Fruit fly (Drosophila melanogaster) whole organism, prepupa: ENCODE measurements around the gene Dhc93AB.

Experiments used
- CG10631 ChIP-seq: fragments of 200-800 bp; sonication (Bioruptor generic); optimal IDR thresholded peaks from 2 replicates; lab custom pipeline; 2016; ENCODE audit warnings: missing biosample characterization, missing genetic modification characterization
- CG10669 ChIP-seq: fragments of 200-800 bp; sonication (Bioruptor generic); optimal IDR thresholded peaks from 3 replicates; lab custom pipeline; 2018; ENCODE audit warnings: missing biosample characterization, mild to moderate bottlenecking, missing genetic modification characterization, moderate library complexity
- CG11294 ChIP-seq: fragments of 200-800 bp; sonication (Bioruptor generic); IDR thresholded peaks from 2 replicates; pipeline ENCODE4 v1.3.6; 2022; ENCODE audit warnings: missing biosample characterization, missing genetic modification characterization
- CG11762 ChIP-seq: fragments of 200-800 bp; sonication (Bioruptor generic); optimal IDR thresholded peaks from 3 replicates; lab custom pipeline; 2016; ENCODE audit warnings: missing biosample characterization, missing genetic modification characterization; ENCODE audit not compliant: insufficient read depth
- CG11902 ChIP-seq: fragments of 200-800 bp; sonication (Bioruptor generic); optimal IDR thresholded peaks from 3 replicates; lab custom pipeline; 2016; ENCODE audit warnings: missing biosample characterization, missing genetic modification characterization
- CG15336 ChIP-seq: fragments of 200-800 bp; sonication (Bioruptor generic); IDR thresholded peaks from 2 replicates; pipeline ENCODE4 v1.3.6; 2022; ENCODE audit warnings: missing biosample characterization, missing genetic modification characterization
- CG16779 ChIP-seq: fragments of 200-800 bp; sonication (Bioruptor generic); optimal IDR thresholded peaks from 3 replicates; lab custom pipeline; 2017; ENCODE audit warnings: missing biosample characterization, mild to moderate bottlenecking, missing genetic modification characterization
- CG3032 ChIP-seq: fragments of 200-800 bp; optimal IDR thresholded peaks from 2 replicates; lab custom pipeline; 2019; ENCODE audit warnings: missing biosample characterization, mild to moderate bottlenecking, missing genetic modification characterization, moderate library complexity
- CG31627 ChIP-seq: fragments of 200-800 bp; sonication (Bioruptor generic); optimal IDR thresholded peaks from 3 replicates; lab custom pipeline; 2016; ENCODE audit warnings: missing biosample characterization, missing genetic modification characterization
- CG32006 ChIP-seq: fragments of 200-800 bp; sonication (Bioruptor generic); optimal IDR thresholded peaks from 3 replicates; lab custom pipeline; 2017; ENCODE audit warnings: missing biosample characterization, mild to moderate bottlenecking, missing genetic modification characterization
- CG3919 ChIP-seq: fragments of 200-800 bp; sonication (Bioruptor generic); optimal IDR thresholded peaks from 3 replicates; lab custom pipeline; 2016; ENCODE audit warnings: missing biosample characterization, missing genetic modification characterization
- CG4318 ChIP-seq: fragments of 200-800 bp; sonication (Bioruptor generic); optimal IDR thresholded peaks from 3 replicates; lab custom pipeline; 2017; ENCODE audit warnings: missing biosample characterization, mild to moderate bottlenecking, missing genetic modification characterization
- CG6163 ChIP-seq: fragments of 200-800 bp; sonication (Bioruptor generic); IDR thresholded peaks from 3 replicates; pipeline ENCODE4 v1.3.6; 2022; ENCODE audit warnings: missing biosample characterization, missing genetic modification characterization
- CG6276 ChIP-seq: fragments of 200-800 bp; sonication (Bioruptor generic); optimal IDR thresholded peaks from 2 replicates; lab custom pipeline; 2017; ENCODE audit warnings: missing biosample characterization, mild to moderate bottlenecking, missing genetic modification characterization
- CG6808 ChIP-seq: fragments of 200-800 bp; sonication (Bioruptor generic); optimal IDR thresholded peaks from 3 replicates; lab custom pipeline; 2017; ENCODE audit warnings: missing biosample characterization, missing genetic modification characterization, mild to moderate bottlenecking, moderate library complexity, missing genetic modification reagents
- CG6854 ChIP-seq: fragments of 200-800 bp; sonication (Bioruptor generic); optimal IDR thresholded peaks from 2 replicates; lab custom pipeline; 2017; ENCODE audit warnings: missing biosample characterization, mild to moderate bottlenecking, missing genetic modification characterization
- CG7368 ChIP-seq: fragments of 200-800 bp; sonication (Bioruptor generic); optimal IDR thresholded peaks from 3 replicates; lab custom pipeline; 2016; ENCODE audit warnings: missing biosample characterization, missing genetic modification characterization
- CG8119 ChIP-seq: fragments of 200-800 bp; sonication (Bioruptor generic); IDR thresholded peaks from 3 replicates; pipeline ENCODE4 v1.3.6; 2022; ENCODE audit warnings: missing biosample characterization, missing genetic modification characterization
- CG8319 ChIP-seq: fragments of 200-800 bp; sonication (Bioruptor generic); optimal IDR thresholded peaks from 3 replicates; lab custom pipeline; 2016; ENCODE audit warnings: missing biosample characterization, missing genetic modification characterization
- CG8632 ChIP-seq: fragments of 200-800 bp; sonication (Bioruptor generic); optimal IDR thresholded peaks from 3 replicates; lab custom pipeline; 2016; ENCODE audit warnings: missing biosample characterization, missing genetic modification characterization
- Eip78C ChIP-seq: fragments of 200-800 bp; sonication (Bioruptor generic); peaks from one replicate; lab custom pipeline; 2016; ENCODE audit warnings: missing biosample characterization, missing genetic modification characterization
- Gug ChIP-seq: fragments of 200-800 bp; sonication (Bioruptor generic); IDR thresholded peaks from 2 replicates; pipeline ENCODE4 v1.3.6; 2022; ENCODE audit warnings: missing biosample characterization, missing genetic modification characterization
- Hr38 ChIP-seq: sonication (Bioruptor generic); optimal IDR thresholded peaks from 2 replicates; lab custom pipeline; 2016; ENCODE audit warnings: missing biosample characterization, missing genetic modification characterization
- Hr39 ChIP-seq: fragments of 200-800 bp; sonication (Bioruptor generic); optimal IDR thresholded peaks from 2 replicates; lab custom pipeline; 2016; ENCODE audit warnings: missing biosample characterization, missing genetic modification characterization
- Hr4 ChIP-seq: fragments of 200-800 bp; sonication (Bioruptor generic); optimal IDR thresholded peaks from 3 replicates; lab custom pipeline; 2016; ENCODE audit warnings: missing biosample characterization, missing genetic modification characterization
- Lpt ChIP-seq: fragments of 200-800 bp; sonication (Bioruptor generic); optimal IDR thresholded peaks from 3 replicates; lab custom pipeline; 2016; ENCODE audit warnings: missing biosample characterization, missing genetic modification characterization
- Sox102F ChIP-seq: fragments of 200-800 bp; sonication (Bioruptor generic); optimal IDR thresholded peaks from 2 replicates; lab custom pipeline; 2016; ENCODE audit warnings: missing biosample characterization, mild to moderate bottlenecking, missing genetic modification characterization
- Sox15 ChIP-seq: fragments of 200-800 bp; sonication (Bioruptor generic); optimal IDR thresholded peaks from 3 replicates; lab custom pipeline; 2016; ENCODE audit warnings: missing biosample characterization, missing genetic modification characterization
- achi ChIP-seq: fragments of 200-800 bp; sonication (Bioruptor generic); optimal IDR thresholded peaks from 3 replicates; lab custom pipeline; 2016; ENCODE audit warnings: missing biosample characterization, missing genetic modification characterization
- cyc ChIP-seq: fragments of 200-800 bp; sonication (Bioruptor generic); optimal IDR thresholded peaks from 3 replicates; lab custom pipeline; 2016; ENCODE audit warnings: missing biosample characterization, missing genetic modification characterization
- dac ChIP-seq: fragments of 200-800 bp; sonication (Bioruptor generic); optimal IDR thresholded peaks from 2 replicates; lab custom pipeline; 2017; ENCODE audit warnings: missing biosample characterization, mild to moderate bottlenecking, missing genetic modification characterization
- dsx ChIP-seq: fragments of 200-800 bp; optimal IDR thresholded peaks from 3 replicates; lab custom pipeline; 2019; ENCODE audit warnings: missing biosample characterization, mild to moderate bottlenecking, missing genetic modification characterization, moderate library complexity; ENCODE audit not compliant: poor library complexity, severe bottlenecking
- fd59A ChIP-seq: fragments of 200-800 bp; sonication (Bioruptor generic); optimal IDR thresholded peaks from 2 replicates; lab custom pipeline; 2017; ENCODE audit warnings: missing biosample characterization, mild to moderate bottlenecking, missing genetic modification characterization, missing genetic modification reagents
- fd85E ChIP-seq: fragments of 200-800 bp; sonication (Bioruptor generic); optimal IDR thresholded peaks from 3 replicates; lab custom pipeline; 2016; ENCODE audit warnings: missing biosample characterization, missing genetic modification characterization
- fkh ChIP-seq: fragments of 200-800 bp; sonication (Bioruptor generic); optimal IDR thresholded peaks from 3 replicates; lab custom pipeline; 2017; ENCODE audit warnings: missing biosample characterization, mild to moderate bottlenecking, missing genetic modification characterization, moderate library complexity
- lz ChIP-seq: fragments of 200-800 bp; sonication (Bioruptor generic); optimal IDR thresholded peaks from 3 replicates; lab custom pipeline; 2016; ENCODE audit warnings: missing biosample characterization, missing genetic modification characterization
- salr ChIP-seq, 2 experiments: fragments of 200-800 bp; sonication (Bioruptor generic); optimal IDR thresholded peaks; 3 replicates each; lab custom pipeline; 2016 to 2018; ENCODE audit warnings: missing biosample characterization in 2 of 2, missing genetic modification characterization in 2 of 2, mild to moderate bottlenecking in 1 of 2
- ss ChIP-seq, 2 experiments: fragments of 200-800 bp; sonication (Bioruptor generic); optimal IDR thresholded peaks; 2 replicates in 1 of 2; 3 replicates in 1 of 2; lab custom pipeline; 2017 to 2018; ENCODE audit warnings: mild to moderate bottlenecking in 2 of 2, missing biosample characterization in 2 of 2, missing genetic modification characterization in 2 of 2, moderate library complexity in 1 of 2
- svp ChIP-seq: fragments of 200-800 bp; sonication (Bioruptor generic); peaks from one replicate; lab custom pipeline; 2016; ENCODE audit warnings: missing biosample characterization, missing genetic modification characterization
- topi ChIP-seq: fragments of 200-800 bp; sonication (Bioruptor generic); optimal IDR thresholded peaks from 3 replicates; lab custom pipeline; 2016; ENCODE audit warnings: missing biosample characterization, missing genetic modification characterization
- vri ChIP-seq: fragments of 200-800 bp; sonication (Bioruptor generic); optimal IDR thresholded peaks from 3 replicates; lab custom pipeline; 2016; ENCODE audit warnings: missing biosample characterization, mild to moderate bottlenecking, missing genetic modification characterization

The Dhc93AB gene

dm6 chr3R:21089416-21089815 lies 47.1 kb upstream of the Dhc93AB start (continued):
- TF ChIP-seq cyc (no peak), CG6276 (GFP tag; lab: Kevin White, UChicago) (no peak), CG6808 (GFP tag; lab: Kevin White, UChicago) (peak; percentile 23), Hr38 (GFP tag; lab: Kevin White, UChicago) (no peak), fkh (no peak), CG8632 (no peak), salr (GFP tag; optimal IDR thresholded peaks at IDR 0.05; lab: Kevin White, UChicago) (peak in 1 of 2 experiments; percentile 30), CG11902 (no peak), Sox102F (no peak), lz (GFP tag; lab: Kevin White, UChicago) (peak; percentile 3), Hr4 (GFP tag; lab: Kevin White, UChicago) (no peak), ss (GFP tag; optimal IDR thresholded peaks at IDR 0.05; lab: Kevin White, UChicago) (peak in 1 of 2 experiments; percentile 57), CG11294 (no peak), vri (GFP tag; lab: Kevin White, UChicago) (peak; percentile 18), CG3032 (no peak), Eip78C (GFP tag; lab: Kevin White, UChicago) (peak; percentile 87), dac (GFP tag; lab: Kevin White, UChicago) (no peak), CG16779 (tag; lab: Kevin White, UChicago) (no peak), CG8319 (GFP tag; lab: Kevin White, UChicago) (peak; percentile 3), Lpt (GFP tag; lab: Kevin White, UChicago) (no peak), CG4318 (GFP tag; lab: Kevin White, UChicago) (no peak), CG32006 (no peak), topi (GFP tag; lab: Kevin White, UChicago) (peak; percentile 51), CG10669 (GFP tag; lab: Kevin White, UChicago) (peak; percentile 52), CG6163 (peak; percentile 72), Hr39 (no peak), CG11762 (GFP tag; lab: Kevin White, UChicago) (no peak), Sox15 (GFP tag; lab: Kevin White, UChicago) (no peak), fd59A (GFP tag; lab: Kevin White, UChicago) (peak; percentile 35), CG10631 (GFP tag; lab: Kevin White, UChicago) (no peak), CG8119 (GFP tag; lab: Robert Waterston, UW) (no peak), CG7368 (GFP tag; lab: Kevin White, UChicago) (peak; percentile 58)

dm6 chr3R:21084979-21085378 lies 42.7 kb upstream of the Dhc93AB start:
- TF ChIP-seq svp, result peak; percentile 81
- TF ChIP-seq topi (GFP tag; lab: Kevin White, UChicago), result no peak

- TF ChIP-seq fkh (peak; percentile 56), CG3032 (no peak), vri (GFP tag; lab: Kevin White, UChicago) (peak; percentile 63)
- TF ChIP-seq, all 60 proteins: peak for 2
Measured at dm6 chr3R:21080876-21081586, 38.7 kb upstream of the Dhc93AB start, which contains the start of gene HHEX. HHEX (minus strand) TSS chr3R:21080926.

dm6 chr3R:21078958-21079357 lies 36.7 kb upstream of the Dhc93AB start:
- no peak for TF ChIP-seq Hr38 (GFP tag; lab: Kevin White, UChicago)
- TF ChIP-seq CG15336 (GFP tag; lab: Robert Waterston, UW), result no peak
- TF ChIP-seq fkh, result no peak
- no peak for TF ChIP-seq CG31627 (GFP tag; lab: Kevin White, UChicago)
- TF ChIP-seq CG7368 (GFP tag; lab: Kevin White, UChicago), result no peak
- no peak for TF ChIP-seq CG3919
- TF ChIP-seq CG8632, result no peak
- TF ChIP-seq CG8319 (GFP tag; lab: Kevin White, UChicago), result no peak
- TF ChIP-seq achi (GFP tag; lab: Kevin White, UChicago), result no peak
- no peak for TF ChIP-seq topi (GFP tag; lab: Kevin White, UChicago)
- no peak for TF ChIP-seq Hr4 (GFP tag; lab: Kevin White, UChicago)
- no peak for TF ChIP-seq CG10669 (GFP tag; lab: Kevin White, UChicago)
- no peak for TF ChIP-seq CG6854 (GFP tag; lab: Kevin White, UChicago)
- no peak for TF ChIP-seq CG16779 (tag; lab: Kevin White, UChicago)
- TF ChIP-seq CG11762 (GFP tag; lab: Kevin White, UChicago), result no peak
- no peak for TF ChIP-seq fd85E (GFP tag; lab: Kevin White, UChicago)
- no peak for TF ChIP-seq CG11902
- TF ChIP-seq Lpt (GFP tag; lab: Kevin White, UChicago), result no peak
- no peak for TF ChIP-seq Gug (GFP tag; lab: Robert Waterston, UW)
- TF ChIP-seq dsx (GFP tag; lab: Kevin White, UChicago), result no peak
